Worm (Caenorhabditis elegans): ENCODE results near the gene C09B8.4.
A peak's percentile ranks its signal among the peaks of the same experiment; 100 is the strongest.

The C09B8.4 gene

ce11 chrX:5975726-5976125 lies 44.0 kb downstream of the C09B8.4 start:
- no peak for TF ChIP-seq efl-1 (optimal IDR thresholded peaks at IDR 0.05)
- peak in 1 of 2 experiments; percentile 74 for TF ChIP-seq efl-1 (GFP tag; optimal IDR thresholded peaks at IDR 0.05 in 1 of 2)
- TF ChIP-seq egl-13 (tag; optimal IDR thresholded peaks at IDR 0.05), result no peak

ce11 chrX:5975228-5975627 lies 44.5 kb downstream of the C09B8.4 start:
- no peak for TF ChIP-seq snpc-4 (tag; optimal IDR thresholded peaks at IDR 0.05)
- TF ChIP-seq lin-14 (GFP tag; optimal IDR thresholded peaks at IDR 0.05), result peak; percentile 58

ce11 chrX:5972212-5972611 lies 47.5 kb downstream of the C09B8.4 start:
- no peak for TF ChIP-seq mep-1 (tag; optimal IDR thresholded peaks at IDR 0.05)
